Worm (Caenorhabditis elegans): ENCODE results near the gene gpa-17.
"Not testable (repeated sequence)": the region's sequence is repeated elsewhere in the genome, so short reads cannot be mapped to it uniquely, and the experiment has no call there.

gpa-17 gene

ce11 chrIII:2597753-2598152 is 11.4 kb downstream of the gpa-17 start, which contains the start of gene mdt-19:
Gene mdt-19 (plus strand): TSS chrIII:2598053.
- TF ChIP-seq zip-8 (tag; optimal IDR thresholded peaks at IDR 0.05) = no peak
- no peak for TF ChIP-seq pha-4 (tag; optimal IDR thresholded peaks at IDR 0.05)
- no peak for TF ChIP-seq ceh-43 (GFP tag; optimal IDR thresholded peaks at IDR 0.05)
- TF ChIP-seq unc-39 (tag; optimal IDR thresholded peaks at IDR 0.05) = no peak
- TF ChIP-seq nhr-2 (tag; optimal IDR thresholded peaks at IDR 0.05) = no peak
- no peak for TF ChIP-seq nhr-76 (tag; optimal IDR thresholded peaks at IDR 0.05)
- TF ChIP-seq nhr-12 (tag; optimal IDR thresholded peaks at IDR 0.05) = no peak
- no peak for TF ChIP-seq tbx-8 (GFP tag; optimal IDR thresholded peaks at IDR 0.05)
- TF ChIP-seq lin-13 (tag; optimal IDR thresholded peaks at IDR 0.05) = no peak
- TF ChIP-seq ceh-39 (tag; optimal IDR thresholded peaks at IDR 0.05) = no peak
- no peak for TF ChIP-seq sptf-1 (tag; optimal IDR thresholded peaks at IDR 0.05)
- no peak for TF ChIP-seq hlh-1 (tag; optimal IDR thresholded peaks at IDR 0.05)
- no peak for TF ChIP-seq nhr-28 (tag; optimal IDR thresholded peaks at IDR 0.05)
- TF ChIP-seq elt-3 (tag; optimal IDR thresholded peaks at IDR 0.05) = no peak
- no peak for TF ChIP-seq ham-2 (GFP tag; optimal IDR thresholded peaks at IDR 0.05)
- no peak for TF ChIP-seq ces-1 (GFP tag; optimal IDR thresholded peaks at IDR 0.05)

- no peak for TF ChIP-seq mab-5 (tag; optimal IDR thresholded peaks at IDR 0.05)
- TF ChIP-seq M03D4.4 (tag; optimal IDR thresholded peaks at IDR 0.05) = no peak
- no peak for TF ChIP-seq elt-1 (tag; optimal IDR thresholded peaks at IDR 0.05; ENCODE audit: borderline replicate concordance, insufficient read depth)
- no peak for TF ChIP-seq ztf-11 (tag; optimal IDR thresholded peaks at IDR 0.05)
- TF ChIP-seq sptf-1 (tag; optimal IDR thresholded peaks at IDR 0.05) = no peak
- TF ChIP-seq tbx-8 (GFP tag; optimal IDR thresholded peaks at IDR 0.05) = no peak
- no peak for TF ChIP-seq ces-1 (GFP tag; optimal IDR thresholded peaks at IDR 0.05)
- no peak for TF ChIP-seq lsy-2 (tag; optimal IDR thresholded peaks at IDR 0.05)
- TF ChIP-seq ceh-43 (GFP tag; optimal IDR thresholded peaks at IDR 0.05) = no peak
- no peak for TF ChIP-seq snpc-4 (tag; optimal IDR thresholded peaks at IDR 0.05)
- no peak for TF ChIP-seq elt-3 (tag; optimal IDR thresholded peaks at IDR 0.05)
- TF ChIP-seq ham-2 (GFP tag; optimal IDR thresholded peaks at IDR 0.05) = no peak
- TF ChIP-seq nhr-76 (tag; optimal IDR thresholded peaks at IDR 0.05) = no peak
- TF ChIP-seq pha-4 (tag; optimal IDR thresholded peaks at IDR 0.05) = no peak
- no peak for TF ChIP-seq unc-120 (tag; optimal IDR thresholded peaks at IDR 0.05; ENCODE audit: poor library complexity, severe bottlenecking)
- TF ChIP-seq blmp-1 (tag; optimal IDR thresholded peaks at IDR 0.05) = no peak
- TF ChIP-seq zip-8 (tag; optimal IDR thresholded peaks at IDR 0.05) = no peak
- no peak for TF ChIP-seq nhr-237 (tag; optimal IDR thresholded peaks at IDR 0.05)
Measured at ce11 chrIII:2598491-2599065, 12.2 kb downstream of the gpa-17 start.

- TF ChIP-seq blmp-1 (tag; optimal IDR thresholded peaks at IDR 0.05) (no peak), mls-2 (tag; optimal IDR thresholded peaks at IDR 0.05) (no peak), nhr-12 (tag; optimal IDR thresholded peaks at IDR 0.05) (no peak), sptf-1 (tag; optimal IDR thresholded peaks at IDR 0.05) (no peak), drap-1 (GFP tag; optimal IDR thresholded peaks at IDR 0.05) (no peak)
Measured at ce11 chrIII:2603671-2604070, 17.3 kb downstream of the gpa-17 start, which contains the start of gene Y71H2B.11. Gene Y71H2B.11 (plus strand): TSS chrIII:2603971.

- TF ChIP-seq elt-1 (tag; optimal IDR thresholded peaks at IDR 0.05; ENCODE audit: borderline replicate concordance, insufficient read depth); mep-1 (tag; optimal IDR thresholded peaks at IDR 0.05); lsy-2 (tag; optimal IDR thresholded peaks at IDR 0.05): not testable (repeated sequence)
Measured at ce11 chrIII:2607717-2608116, 21.4 kb downstream of the gpa-17 start, which contains the start of gene Y71H2B.5. Gene Y71H2B.5 (plus strand): TSS chrIII:2608017.

- TF ChIP-seq drap-1 (GFP tag; optimal IDR thresholded peaks at IDR 0.05) = no peak
- TF ChIP-seq nhr-237 (tag; optimal IDR thresholded peaks at IDR 0.05) = no peak
- TF ChIP-seq pha-4 (tag; optimal IDR thresholded peaks at IDR 0.05) = no peak
- TF ChIP-seq sptf-1 (tag; optimal IDR thresholded peaks at IDR 0.05) = no peak
Measured at ce11 chrIII:2616212-2616611, 29.9 kb downstream of the gpa-17 start.

- TF ChIP-seq hlh-1 (tag; optimal IDR thresholded peaks at IDR 0.05) (peak; percentile 77), lin-32 (GFP tag; optimal IDR thresholded peaks at IDR 0.05) (no peak), ceh-43 (GFP tag; optimal IDR thresholded peaks at IDR 0.05) (no peak)
Measured at ce11 chrIII:2618663-2619062, 32.3 kb downstream of the gpa-17 start, which contains the start of gene Y71H2B.4. Gene Y71H2B.4 (plus strand): TSS chrIII:2618963.

Measured in whole organism, mixed stage, embryonic.